Worm (Caenorhabditis elegans): ENCODE results near the gene C06G4.6.
A peak's percentile ranks its signal among the peaks of the same experiment; 100 is the strongest.

Gene C06G4.6

DNA sequence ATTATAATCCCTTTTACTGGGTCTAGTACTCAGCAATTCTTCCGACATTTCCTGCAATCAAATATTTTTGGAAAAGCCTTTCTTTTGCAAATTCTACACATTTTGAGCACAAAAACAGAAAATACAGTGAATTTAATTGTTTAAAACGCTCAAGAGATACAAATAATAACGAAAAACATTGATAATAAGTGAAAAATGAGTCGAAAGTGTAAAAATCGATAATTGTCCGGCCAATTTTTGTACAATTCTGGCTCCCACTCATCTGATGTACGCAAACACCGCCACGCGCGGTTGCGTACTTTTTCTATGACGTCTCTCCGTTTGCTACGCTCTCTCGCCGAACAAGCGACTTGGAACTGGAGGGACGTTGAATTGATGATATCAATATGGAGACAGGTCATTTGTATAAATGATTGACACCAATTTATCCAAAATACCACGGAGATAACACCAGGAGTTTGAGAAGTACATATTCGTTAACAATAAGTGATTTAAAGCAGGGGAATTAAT, 16.7 kb downstream of the C06G4.6 start, which contains the start of gene lin-36:
Gene lin-36 (minus strand): TSS at position 51 of the 510 bp plus-strand sequence.
- no peak for TF ChIP-seq him-1 (tag; optimal IDR thresholded peaks at IDR 0.05)
- peak; percentile 72 for TF ChIP-seq W03F9.2 (tag; optimal IDR thresholded peaks at IDR 0.05)
- no peak for TF ChIP-seq dao-5 (tag; optimal IDR thresholded peaks at IDR 0.05)

DNA sequence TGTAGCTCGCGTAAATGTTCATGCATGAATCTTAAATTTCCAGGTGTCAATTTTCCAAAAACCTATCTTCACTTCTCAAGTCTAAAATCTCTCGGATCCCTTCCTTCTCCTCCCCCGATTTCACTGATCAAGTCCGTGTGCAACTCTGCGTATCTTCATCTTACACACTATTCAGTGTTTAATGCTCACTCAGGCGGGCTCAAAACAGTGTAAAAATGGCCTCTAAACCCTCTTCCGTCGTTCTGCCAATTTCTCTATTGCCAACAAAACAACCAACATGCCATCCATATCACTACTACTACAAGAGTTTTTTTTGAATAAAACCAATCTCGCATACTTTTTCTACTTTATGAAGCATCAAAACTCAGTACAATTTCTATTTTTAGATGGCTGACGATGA, 17.9 kb downstream of the C06G4.6 start, which contains the start of gene F44B9.2:
Gene F44B9.2 (plus strand): TSS at position 387 of the 400 bp plus-strand sequence.
- TF ChIP-seq dao-5 (tag; optimal IDR thresholded peaks at IDR 0.05) (no peak), W03F9.2 (tag; optimal IDR thresholded peaks at IDR 0.05) (no peak), him-1 (tag; optimal IDR thresholded peaks at IDR 0.05) (no peak)

DNA sequence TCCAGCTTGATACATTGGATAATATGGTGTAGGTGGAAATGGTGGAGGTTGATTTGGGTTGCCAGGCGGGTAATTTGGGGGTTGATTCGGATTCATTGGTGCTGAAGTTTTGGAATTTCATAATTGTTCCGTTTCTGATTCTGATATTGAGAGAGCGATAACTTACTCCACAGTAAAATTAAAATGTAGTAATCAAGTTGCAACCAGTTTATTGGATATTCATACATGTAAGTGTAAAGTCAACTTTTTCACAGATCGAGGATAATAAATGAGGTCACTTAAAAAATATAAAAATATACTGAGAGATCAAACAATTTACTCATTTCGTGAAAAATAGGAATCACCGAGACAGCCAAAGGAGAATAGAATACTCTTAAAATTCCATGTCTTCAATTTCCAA, 23.8 kb downstream of the C06G4.6 start, which contains the start of gene mdt-30:
Gene mdt-30 (minus strand): TSS at position 101 of the 400 bp plus-strand sequence.
- TF ChIP-seq dao-5 (tag; optimal IDR thresholded peaks at IDR 0.05) (no peak), him-1 (tag; optimal IDR thresholded peaks at IDR 0.05) (no peak), W03F9.2 (tag; optimal IDR thresholded peaks at IDR 0.05) (no peak)

DNA sequence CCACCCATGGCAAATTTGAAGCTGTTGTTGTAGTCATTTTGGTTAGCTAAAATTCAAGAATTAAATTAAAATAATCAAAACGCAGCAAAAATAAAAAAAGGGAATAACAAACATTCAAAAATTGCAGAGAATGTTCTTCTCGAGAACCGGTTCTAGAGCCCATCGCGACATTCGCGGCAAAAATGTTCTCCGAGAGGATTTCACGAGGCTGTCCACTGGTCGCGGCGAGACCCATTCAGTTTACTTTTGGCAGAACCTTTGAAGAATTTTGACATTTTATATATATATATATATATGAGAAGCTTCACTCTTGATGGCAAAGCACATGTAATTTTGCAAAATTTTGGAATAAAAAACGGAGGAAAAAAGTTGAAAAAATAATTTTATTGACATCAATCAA, 25.3 kb downstream of the C06G4.6 start, which contains the start of gene F44B9.8:
Gene F44B9.8 (minus strand): TSS at position 163 of the 400 bp plus-strand sequence.
- peak; percentile 29 for TF ChIP-seq W03F9.2 (tag; optimal IDR thresholded peaks at IDR 0.05)
- no peak for TF ChIP-seq dao-5 (tag; optimal IDR thresholded peaks at IDR 0.05)
- TF ChIP-seq him-1 (tag; optimal IDR thresholded peaks at IDR 0.05) = no peak

DNA sequence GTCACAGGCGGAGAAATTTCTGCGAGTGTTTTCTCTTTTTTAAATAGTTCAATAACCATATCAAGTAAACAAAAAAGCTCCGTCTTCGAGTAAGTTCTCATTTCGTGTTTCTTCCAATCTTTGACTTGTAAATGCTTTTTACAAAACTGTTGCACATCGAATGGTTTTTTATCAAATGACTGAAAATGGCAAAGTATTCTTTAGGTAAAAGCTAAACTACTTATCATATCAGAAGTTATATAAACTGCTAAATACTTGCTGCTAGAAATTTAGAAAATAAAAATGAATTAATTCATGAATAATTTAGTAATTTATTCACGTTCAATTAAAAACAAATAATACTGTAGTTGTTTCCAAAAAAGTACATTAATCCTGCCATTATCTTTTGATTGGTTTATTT, 26.8 kb downstream of the C06G4.6 start, which contains the start of gene F44B9.9:
Gene F44B9.9 (minus strand): TSS at position 101 of the 400 bp plus-strand sequence.
- TF ChIP-seq him-1 (tag; optimal IDR thresholded peaks at IDR 0.05) = no peak
- no peak for TF ChIP-seq W03F9.2 (tag; optimal IDR thresholded peaks at IDR 0.05)
- TF ChIP-seq dao-5 (tag; optimal IDR thresholded peaks at IDR 0.05) = no peak

DNA sequence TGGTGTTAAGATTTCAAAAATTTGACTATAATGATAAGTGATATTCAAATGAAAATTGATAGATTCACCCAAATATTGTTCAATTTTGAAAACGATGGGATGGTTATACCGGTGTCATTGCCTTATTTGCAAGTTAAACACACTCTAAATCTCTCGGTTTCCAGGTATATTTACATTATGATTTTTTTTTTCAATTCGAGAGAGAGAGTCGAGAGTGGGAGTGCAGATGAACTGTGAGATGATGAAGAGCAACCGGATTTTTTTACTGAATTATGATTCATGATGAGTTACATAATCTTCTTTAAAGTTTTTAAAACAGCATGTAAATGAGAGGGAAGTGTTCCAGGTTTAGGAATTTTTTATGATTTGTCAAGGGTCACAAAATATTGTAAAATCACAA, 29.3 kb downstream of the C06G4.6 start, which contains the start of gene F44B9.10:
Gene F44B9.10 (minus strand): TSS at position 101 of the 400 bp plus-strand sequence.
- TF ChIP-seq him-1 (tag; optimal IDR thresholded peaks at IDR 0.05) (no peak), dao-5 (tag; optimal IDR thresholded peaks at IDR 0.05) (no peak), W03F9.2 (tag; optimal IDR thresholded peaks at IDR 0.05) (no peak)

DNA sequence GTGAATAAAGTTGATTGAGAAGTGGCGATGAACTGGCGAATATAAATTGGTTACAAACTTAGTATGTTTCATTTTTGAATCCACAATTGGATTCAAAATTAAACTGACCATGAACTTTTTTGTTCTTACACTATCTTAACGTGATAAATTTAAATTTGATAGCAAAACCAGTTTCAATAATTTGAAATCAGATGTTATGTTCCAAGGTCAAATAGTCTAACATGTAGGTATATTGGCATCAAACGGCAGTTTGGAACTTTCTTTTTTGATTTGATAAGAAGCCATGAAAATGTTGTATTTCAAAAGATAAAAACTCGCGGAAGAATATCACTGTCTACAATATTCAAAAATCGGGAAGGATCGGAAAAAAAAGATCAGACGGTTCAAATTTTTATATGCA, 31.9 kb downstream of the C06G4.6 start:
- TF ChIP-seq W03F9.2 (tag; optimal IDR thresholded peaks at IDR 0.05) = no peak
- TF ChIP-seq dao-5 (tag; optimal IDR thresholded peaks at IDR 0.05) = no peak
- no peak for TF ChIP-seq him-1 (tag; optimal IDR thresholded peaks at IDR 0.05)

DNA sequence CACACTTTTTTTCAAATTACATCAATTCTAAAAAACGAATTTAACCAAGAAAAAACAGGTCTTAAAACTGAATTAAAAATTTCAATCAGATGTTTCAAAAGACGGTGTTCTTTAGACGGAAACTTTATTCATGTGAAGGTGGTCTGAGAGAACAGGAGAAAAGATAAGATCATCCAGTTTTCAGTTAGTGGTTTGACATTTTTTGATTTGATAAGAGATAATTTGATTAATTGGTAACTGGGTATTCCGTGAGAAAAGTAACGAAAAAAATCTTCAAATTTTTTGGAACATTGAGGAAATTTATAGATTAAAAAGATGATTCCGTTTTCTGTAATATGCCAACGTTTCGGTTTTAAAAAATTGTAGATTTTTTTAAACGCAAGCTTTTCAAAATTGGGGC, 32.3 kb downstream of the C06G4.6 start:
- TF ChIP-seq him-1 (tag; optimal IDR thresholded peaks at IDR 0.05) (no peak), dao-5 (tag; optimal IDR thresholded peaks at IDR 0.05) (no peak), W03F9.2 (tag; optimal IDR thresholded peaks at IDR 0.05) (no peak)

DNA sequence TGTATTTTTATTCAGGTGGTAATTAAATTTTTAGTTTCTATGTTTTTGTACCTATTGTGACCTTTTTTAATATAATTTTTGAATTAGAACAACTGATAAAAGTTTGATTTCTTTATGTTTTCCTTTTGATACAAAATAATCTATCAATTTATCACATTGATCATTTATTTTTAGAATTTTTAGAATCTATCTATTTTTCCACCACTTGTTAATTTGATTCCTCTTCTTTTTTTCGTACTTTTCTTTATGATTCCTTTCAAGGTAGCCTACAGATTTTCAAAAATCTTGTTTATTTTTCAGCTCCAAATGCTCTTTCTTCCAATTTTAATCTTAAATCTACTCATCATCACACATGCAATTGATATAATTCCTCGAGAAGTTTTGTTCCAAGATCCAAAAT, 33.8 kb downstream of the C06G4.6 start, which contains the start of gene dpf-6:
Gene dpf-6 (plus strand): TSS at position 301 of the 400 bp plus-strand sequence.
- TF ChIP-seq dao-5 (tag; optimal IDR thresholded peaks at IDR 0.05) (no peak), him-1 (tag; optimal IDR thresholded peaks at IDR 0.05) (no peak), W03F9.2 (tag; optimal IDR thresholded peaks at IDR 0.05) (no peak)

DNA sequence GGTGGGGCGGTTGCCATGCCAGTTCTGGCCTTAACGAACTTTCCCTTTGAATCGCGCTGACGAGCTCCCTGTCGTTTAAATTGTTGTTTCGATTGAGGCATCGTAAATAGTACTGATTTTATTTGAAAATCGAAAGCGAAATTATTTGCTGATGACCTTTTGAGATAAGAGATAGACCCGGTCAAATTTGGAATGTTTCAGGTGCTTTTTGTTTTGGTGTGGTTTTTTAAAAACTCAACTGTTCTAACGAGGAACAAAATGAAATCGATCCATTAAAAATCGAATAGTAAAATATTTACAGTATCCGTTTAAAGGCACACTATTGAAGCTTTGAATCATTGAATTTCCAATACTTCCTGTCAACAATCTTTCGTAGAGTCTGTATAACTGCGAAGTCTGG, 38.6 kb downstream of the C06G4.6 start, which contains the start of gene K12H4.6:
Gene K12H4.6 (minus strand): TSS at position 101 of the 400 bp plus-strand sequence.
- TF ChIP-seq W03F9.2 (tag; optimal IDR thresholded peaks at IDR 0.05) (no peak), dao-5 (tag; optimal IDR thresholded peaks at IDR 0.05) (no peak), him-1 (tag; optimal IDR thresholded peaks at IDR 0.05) (no peak)

DNA sequence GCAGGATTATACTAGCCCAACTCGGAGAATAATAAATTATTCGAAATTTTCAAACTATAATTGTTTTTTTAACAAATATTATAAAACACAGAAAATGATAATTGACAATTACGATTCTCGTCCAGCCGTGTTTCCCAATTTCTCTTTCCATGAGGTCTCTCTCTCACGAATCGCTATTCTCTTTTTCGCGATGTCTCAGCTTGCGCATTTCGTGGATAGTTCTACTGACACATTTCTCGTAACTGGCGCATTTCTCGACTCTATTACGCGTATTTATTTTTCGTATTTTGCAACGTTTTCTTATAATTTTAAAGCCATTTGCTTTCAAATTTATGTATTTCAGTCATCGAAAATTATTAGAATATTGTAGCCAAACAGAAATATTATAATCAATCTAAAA, 39.6 kb downstream of the C06G4.6 start:
- peak; percentile 97 for TF ChIP-seq him-1 (tag; optimal IDR thresholded peaks at IDR 0.05)
- peak; percentile 65 for TF ChIP-seq dao-5 (tag; optimal IDR thresholded peaks at IDR 0.05)
- TF ChIP-seq W03F9.2 (tag; optimal IDR thresholded peaks at IDR 0.05) = peak; percentile 98

DNA sequence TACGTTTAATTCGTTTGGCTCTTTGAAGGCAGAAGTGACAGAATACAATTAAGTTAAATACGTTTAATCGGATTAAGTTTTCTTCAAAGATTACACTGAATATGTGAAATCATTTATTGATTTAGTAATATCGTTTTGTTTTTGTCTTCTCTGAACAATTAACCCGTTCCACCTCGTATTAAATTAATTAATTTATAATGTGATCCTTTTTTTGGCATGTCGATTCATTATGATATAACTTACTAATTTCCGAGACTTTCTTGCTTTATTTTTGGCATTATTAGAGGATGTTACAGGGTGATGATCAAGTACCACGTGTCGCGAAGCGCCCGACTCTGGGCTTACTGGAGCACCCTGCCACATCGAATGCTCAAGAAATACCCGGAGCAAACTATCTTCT, 40.0 kb downstream of the C06G4.6 start, which contains the start of gene K12H4.5:
Gene K12H4.5 (plus strand): TSS at position 301 of the 400 bp plus-strand sequence.
- TF ChIP-seq W03F9.2 (tag; optimal IDR thresholded peaks at IDR 0.05) (no peak), dao-5 (tag; optimal IDR thresholded peaks at IDR 0.05) (no peak), him-1 (tag; optimal IDR thresholded peaks at IDR 0.05) (no peak)

DNA sequence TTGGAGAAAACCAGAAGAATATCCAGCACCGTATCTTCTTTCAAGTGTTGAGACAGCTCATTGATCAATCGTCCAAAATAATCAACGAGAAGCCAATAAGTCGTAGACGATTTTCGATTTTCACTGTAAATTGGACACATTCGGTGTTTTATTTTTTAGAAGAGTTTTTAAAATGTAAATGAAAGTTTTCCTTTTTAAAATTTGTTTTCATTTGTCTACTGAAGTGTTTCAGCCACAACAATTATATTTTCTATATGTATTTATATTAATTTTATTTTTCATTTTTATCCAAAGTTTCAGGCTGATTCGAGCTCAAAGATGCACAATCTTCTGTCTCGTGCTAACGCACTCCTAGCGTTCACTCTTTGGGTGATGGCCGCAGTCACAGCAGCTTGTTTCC, 40.5 kb downstream of the C06G4.6 start, which contains the start of gene spcs-3:
Gene spcs-3 (plus strand): TSS at position 301 of the 400 bp plus-strand sequence.
- TF ChIP-seq him-1 (tag; optimal IDR thresholded peaks at IDR 0.05) = no peak
- no peak for TF ChIP-seq W03F9.2 (tag; optimal IDR thresholded peaks at IDR 0.05)
- TF ChIP-seq dao-5 (tag; optimal IDR thresholded peaks at IDR 0.05) = no peak

DNA sequence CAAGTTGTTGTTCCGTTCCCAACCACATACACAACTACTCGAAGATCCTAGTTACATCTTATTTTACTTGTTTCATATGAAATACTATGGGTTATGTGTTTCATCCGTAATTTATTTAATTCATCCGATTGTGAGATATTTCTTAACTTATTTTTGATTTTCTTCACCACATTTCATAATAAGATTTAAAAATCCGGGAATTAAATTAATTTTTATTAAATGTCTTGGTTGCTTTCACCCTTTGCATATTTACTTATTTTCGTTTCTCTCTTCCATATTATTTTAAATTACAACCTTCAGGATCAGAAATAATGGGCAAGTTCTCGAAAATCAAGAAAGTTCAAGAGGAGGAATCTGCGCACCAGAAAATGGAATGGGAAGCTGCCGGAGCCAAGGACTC, 41.5 kb downstream of the C06G4.6 start, which contains the start of gene K12H4.3:
Gene K12H4.3 (plus strand): TSS at position 301 of the 400 bp plus-strand sequence.
- TF ChIP-seq dao-5 (tag; optimal IDR thresholded peaks at IDR 0.05) = no peak
- TF ChIP-seq W03F9.2 (tag; optimal IDR thresholded peaks at IDR 0.05) = no peak
- TF ChIP-seq him-1 (tag; optimal IDR thresholded peaks at IDR 0.05) = no peak

Data from whole organism, L4/young adult.